Fruit fly (Drosophila melanogaster) whole organism, embryonic: ENCODE results near the gene Kmn2.

Experiments used
- Bgb ChIP-seq: fragments of 200-800 bp; sonication (Bioruptor generic); IDR thresholded peaks from 2 replicates; pipeline ENCODE4 v1.3.6; 2022; ENCODE audit warnings: missing biosample characterization, missing genetic modification characterization; ENCODE audit not compliant: partially characterized antibody
- CG11247 ChIP-seq: fragments of 200-800 bp; sonication (Bioruptor generic); IDR thresholded peaks from 2 replicates; pipeline ENCODE4 v1.3.6; 2022; ENCODE audit warnings: missing biosample characterization, missing genetic modification characterization
- CG1233 ChIP-seq: fragments of 200-800 bp; sonication (Bioruptor generic); optimal IDR thresholded peaks from 4 replicates; lab custom pipeline; 2018; ENCODE audit warnings: missing biosample characterization, mild to moderate bottlenecking, missing genetic modification characterization
- CG12391 ChIP-seq: fragments of 200-800 bp; sonication (Bioruptor generic); optimal IDR thresholded peaks from 3 replicates; lab custom pipeline; 2018; ENCODE audit warnings: missing biosample characterization, mild to moderate bottlenecking, missing genetic modification characterization, moderate library complexity
- CG14860 ChIP-seq: fragments of 200-800 bp; sonication (Bioruptor generic); IDR thresholded peaks from 3 replicates; pipeline ENCODE4 v1.3.6; 2022; ENCODE audit warnings: missing biosample characterization, missing genetic modification characterization; ENCODE audit not compliant: partially characterized antibody
- CG15696 ChIP-seq: fragments of 200-800 bp; sonication (Bioruptor generic); optimal IDR thresholded peaks from 2 replicates; lab custom pipeline; 2019; ENCODE audit warnings: missing biosample characterization, mild to moderate bottlenecking, missing genetic modification characterization, moderate library complexity
- CG17829 ChIP-seq: fragments of 200-800 bp; optimal IDR thresholded peaks from 2 replicates; lab custom pipeline; 2019; ENCODE audit warnings: missing biosample characterization, mild to moderate bottlenecking, missing genetic modification characterization, moderate library complexity
- CG31365 ChIP-seq: fragments of 200-800 bp; sonication (Bioruptor generic); optimal IDR thresholded peaks from 2 replicates; lab custom pipeline; 2018; ENCODE audit warnings: missing biosample characterization, mild to moderate bottlenecking, missing genetic modification characterization
- CG3163 ChIP-seq: fragments of 200-800 bp; sonication (Bioruptor generic); optimal IDR thresholded peaks from 3 replicates; lab custom pipeline; 2016; ENCODE audit warnings: missing biosample characterization, missing genetic modification characterization
- CG34224 ChIP-seq: fragments of 200-800 bp; sonication (Bioruptor generic); IDR thresholded peaks from 3 replicates; pipeline ENCODE4 v1.3.6; 2022; ENCODE audit warnings: missing biosample characterization, missing genetic modification characterization; ENCODE audit not compliant: partially characterized antibody
- CG34376 ChIP-seq: fragments of 200-800 bp; sonication (Bioruptor generic); optimal IDR thresholded peaks from 2 replicates; lab custom pipeline; 2018; ENCODE audit warnings: missing biosample characterization, mild to moderate bottlenecking, missing genetic modification characterization
- CG6654 ChIP-seq: fragments of 200-800 bp; sonication (Bioruptor generic); optimal IDR thresholded peaks from 2 replicates; lab custom pipeline; 2017; ENCODE audit warnings: missing biosample characterization, mild to moderate bottlenecking, missing genetic modification characterization
- CG8089 ChIP-seq: fragments of 200-800 bp; sonication (Bioruptor generic); optimal IDR thresholded peaks from 3 replicates; lab custom pipeline; 2016; ENCODE audit warnings: missing biosample characterization, missing genetic modification characterization
- CG8765 ChIP-seq: fragments of 200-800 bp; sonication (Bioruptor generic); IDR thresholded peaks from 2 replicates; pipeline ENCODE4 v1.3.6; 2022; ENCODE audit warnings: missing biosample characterization, missing genetic modification characterization
- CG9817 ChIP-seq: fragments of 200-800 bp; sonication (Bioruptor generic); optimal IDR thresholded peaks from 2 replicates; lab custom pipeline; 2018; ENCODE audit warnings: missing biosample characterization, mild to moderate bottlenecking, missing genetic modification characterization, moderate library complexity
- CHES-1-like ChIP-seq: fragments of 200-800 bp; sonication (Bioruptor generic); optimal IDR thresholded peaks from 2 replicates; lab custom pipeline; 2016; ENCODE audit warnings: missing biosample characterization, missing genetic modification characterization
- D ChIP-seq, 2 experiments: fragments of 200-800 bp in 1 of 2; fragments of >200 bp in 1 of 2; sonication (Bioruptor generic) in 1 of 2; optimal IDR thresholded peaks; 2 replicates in 1 of 2; 3 replicates in 1 of 2; lab custom pipeline; 2017; ENCODE audit warnings: mild to moderate bottlenecking in 1 of 2, missing biosample characterization in 1 of 2, missing genetic modification characterization in 1 of 2, missing genetic modification reagents in 1 of 2
- Dfd ChIP-seq, 2 experiments: fragments of >200 bp; optimal IDR thresholded peaks; 2 replicates each; lab custom pipeline; 2017; ENCODE audit warnings: missing biosample characterization in 2 of 2, missing genetic modification characterization in 2 of 2
- Dp ChIP-seq: fragments of 200-800 bp; sonication (Bioruptor generic); optimal IDR thresholded peaks from 2 replicates; lab custom pipeline; 2018; ENCODE audit warnings: missing biosample characterization, mild to moderate bottlenecking, missing genetic modification characterization, moderate library complexity
- E2f2 ChIP-seq: fragments of 200-800 bp; sonication (Bioruptor generic); IDR thresholded peaks from 2 replicates; pipeline ENCODE4 v1.3.6; 2022; ENCODE audit warnings: missing biosample characterization, missing genetic modification characterization
- Fer1 ChIP-seq: fragments of 200-800 bp; sonication (Bioruptor generic); optimal IDR thresholded peaks from 2 replicates; lab custom pipeline; 2017; ENCODE audit warnings: missing biosample characterization, mild to moderate bottlenecking, missing genetic modification characterization
- HHEX ChIP-seq: fragments of 200-800 bp; sonication (Bioruptor generic); optimal IDR thresholded peaks from 3 replicates; lab custom pipeline; 2017; ENCODE audit warnings: missing biosample characterization, mild to moderate bottlenecking, missing genetic modification characterization, missing genetic modification reagents
- HmgZ ChIP-seq: fragments of 200-800 bp; sonication (Bioruptor generic); optimal IDR thresholded peaks from 2 replicates; lab custom pipeline; 2018; ENCODE audit warnings: missing biosample characterization, mild to moderate bottlenecking, missing genetic modification characterization
- MBD-R2 ChIP-seq: fragments of 200-800 bp; sonication (Bioruptor generic); IDR thresholded peaks from 2 replicates; pipeline ENCODE4 v1.3.6; 2022; ENCODE audit warnings: missing biosample characterization, missing genetic modification characterization
- Mad ChIP-seq: fragments of 200-800 bp; sonication (Bioruptor generic); optimal IDR thresholded peaks from 2 replicates; lab custom pipeline; 2016; ENCODE audit warnings: missing biosample characterization, missing genetic modification characterization
- NC2α ChIP-seq: fragments of 200-800 bp; sonication (Bioruptor generic); optimal IDR thresholded peaks from 2 replicates; lab custom pipeline; 2016; ENCODE audit warnings: missing biosample characterization, missing genetic modification characterization
- Opbp ChIP-seq: fragments of 200-800 bp; sonication (Bioruptor generic); IDR thresholded peaks from 3 replicates; pipeline ENCODE4 v1.3.6; 2022; ENCODE audit warnings: missing biosample characterization, missing genetic modification characterization; ENCODE audit not compliant: partially characterized antibody
- Sry-β ChIP-seq: fragments of 200-800 bp; sonication (Bioruptor generic); optimal IDR thresholded peaks from 2 replicates; lab custom pipeline; 2018; ENCODE audit warnings: missing biosample characterization, mild to moderate bottlenecking, missing genetic modification characterization, moderate library complexity
- Sry-δ ChIP-seq: fragments of 200-800 bp; sonication (Bioruptor generic); optimal IDR thresholded peaks from 2 replicates; lab custom pipeline; 2016; ENCODE audit warnings: missing biosample characterization, missing genetic modification characterization
- Stat92E ChIP-seq, 3 experiments: fragments of >200 bp in 2 of 3; fragments of 200-800 bp in 1 of 3; sonication (Bioruptor generic) in 1 of 3; optimal IDR thresholded peaks; 2 replicates each; lab custom pipeline; 2017 to 2019; ENCODE audit warnings: missing biosample characterization in 3 of 3, missing genetic modification characterization in 3 of 3, mild to moderate bottlenecking in 1 of 3, moderate library complexity in 1 of 3
- Xbp1 ChIP-seq: fragments of 200-800 bp; sonication (Bioruptor generic); optimal IDR thresholded peaks from 3 replicates; lab custom pipeline; 2016; ENCODE audit warnings: missing biosample characterization, mild to moderate bottlenecking, missing genetic modification characterization
- Xrp1 ChIP-seq: fragments of 200-800 bp; sonication (Bioruptor generic); IDR thresholded peaks from 2 replicates; pipeline ENCODE4 v1.3.6; 2022; ENCODE audit warnings: missing biosample characterization, missing genetic modification characterization
- YL-1 ChIP-seq: fragments of 200-800 bp; sonication (Bioruptor generic); optimal IDR thresholded peaks from 3 replicates; lab custom pipeline; 2017; ENCODE audit warnings: missing biosample characterization, mild to moderate bottlenecking, missing genetic modification characterization
- amos ChIP-seq: fragments of 200-800 bp; sonication (Bioruptor generic); IDR thresholded peaks from 2 replicates; pipeline ENCODE4 v1.3.6; 2022; ENCODE audit warnings: missing biosample characterization, missing genetic modification characterization; ENCODE audit not compliant: partially characterized antibody
- ato ChIP-seq: fragments of 200-800 bp; sonication (Bioruptor generic); IDR thresholded peaks from 2 replicates; pipeline ENCODE4 v1.3.6; 2022; ENCODE audit warnings: missing biosample characterization, missing genetic modification characterization; ENCODE audit not compliant: partially characterized antibody
- cg ChIP-seq: fragments of 200-800 bp; sonication (Bioruptor generic); optimal IDR thresholded peaks from 3 replicates; lab custom pipeline; 2019; ENCODE audit warnings: missing biosample characterization, mild to moderate bottlenecking, missing genetic modification characterization, moderate library complexity
- crp ChIP-seq, 2 experiments: fragments of 200-800 bp; sonication (Bioruptor generic); optimal IDR thresholded peaks; 2 replicates in 1 of 2; 3 replicates in 1 of 2; lab custom pipeline; 2017; ENCODE audit warnings: missing biosample characterization in 2 of 2, missing genetic modification characterization in 2 of 2, mild to moderate bottlenecking in 1 of 2, moderate library complexity in 1 of 2
- ftz-f1 ChIP-seq: fragments of 200-800 bp; sonication (Bioruptor generic); optimal IDR thresholded peaks from 2 replicates; lab custom pipeline; 2016; ENCODE audit warnings: missing biosample characterization, missing genetic modification characterization
- grau ChIP-seq: fragments of 200-800 bp; optimal IDR thresholded peaks from 3 replicates; lab custom pipeline; 2019; ENCODE audit warnings: missing biosample characterization, mild to moderate bottlenecking, missing genetic modification characterization, moderate library complexity
- klu ChIP-seq: fragments of 200-800 bp; sonication (Bioruptor generic); IDR thresholded peaks from 2 replicates; pipeline ENCODE4 v1.3.6; 2022; ENCODE audit warnings: missing biosample characterization, missing genetic modification characterization
- pita ChIP-seq: fragments of 200-800 bp; sonication (Bioruptor generic); optimal IDR thresholded peaks from 2 replicates; lab custom pipeline; 2017; ENCODE audit warnings: missing biosample characterization, mild to moderate bottlenecking, missing genetic modification characterization
- pum ChIP-seq: fragments of 200-800 bp; sonication (Bioruptor generic); optimal IDR thresholded peaks from 2 replicates; lab custom pipeline; 2016; ENCODE audit warnings: missing biosample characterization, missing genetic modification characterization
- ro ChIP-seq: fragments of 200-800 bp; sonication (Bioruptor generic); IDR thresholded peaks from 2 replicates; pipeline ENCODE4 v1.3.6; 2022; ENCODE audit warnings: missing biosample characterization, missing genetic modification characterization
- scrt ChIP-seq: fragments of 200-800 bp; sonication (Bioruptor generic); optimal IDR thresholded peaks from 2 replicates; lab custom pipeline; 2018; ENCODE audit warnings: missing biosample characterization, mild to moderate bottlenecking, missing genetic modification characterization, moderate library complexity
- sens ChIP-seq: fragments of 200-800 bp; sonication (Bioruptor generic); peaks from one replicate; lab custom pipeline; 2016; ENCODE audit warnings: missing biosample characterization, missing genetic modification characterization
- twi ChIP-seq: fragments of 200-800 bp; optimal IDR thresholded peaks from 2 replicates; lab custom pipeline; 2019; ENCODE audit warnings: missing biosample characterization, mild to moderate bottlenecking, missing genetic modification characterization, moderate library complexity
- unc-4 ChIP-seq: fragments of 200-800 bp; sonication (Bioruptor generic); IDR thresholded peaks from 2 replicates; pipeline ENCODE4 v1.3.6; 2022; ENCODE audit warnings: missing biosample characterization, missing genetic modification characterization; ENCODE audit not compliant: partially characterized antibody

Gene Kmn2

DNA sequence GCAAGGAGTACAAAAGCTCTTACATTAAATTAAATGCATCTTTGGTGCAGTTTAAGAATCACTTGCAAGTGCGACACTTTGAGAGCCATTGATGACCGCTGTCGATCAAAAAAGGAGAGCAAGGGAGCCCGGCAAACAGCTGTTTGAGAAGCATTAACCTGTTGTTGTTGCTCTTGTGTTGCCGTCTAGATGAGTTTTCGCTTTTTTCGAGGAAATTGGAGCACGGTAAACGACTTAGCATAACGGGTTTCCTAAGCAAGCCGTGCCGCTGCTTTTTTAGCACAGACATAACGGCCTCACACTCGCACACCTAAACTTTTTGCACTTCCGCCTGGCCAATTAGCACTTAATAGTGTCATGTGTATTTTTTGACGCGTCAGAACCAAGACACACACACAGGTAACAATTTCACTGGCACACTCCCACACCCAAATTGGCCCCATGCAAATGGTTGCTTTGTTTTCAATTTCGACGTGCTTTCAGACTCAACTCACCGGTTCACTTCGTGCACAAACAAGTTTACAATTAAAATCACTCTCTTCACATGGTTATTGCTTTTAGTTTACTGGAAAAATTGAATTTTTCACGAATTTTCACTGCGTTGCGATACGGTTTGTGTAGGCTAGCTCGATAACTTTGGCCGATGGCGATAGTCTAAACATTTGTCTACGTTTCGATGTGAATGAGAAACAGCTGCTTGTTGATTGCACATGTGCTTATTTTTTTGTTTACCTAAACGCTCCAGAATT lies 29.2 kb upstream of the Kmn2 start, which contains the start of the genes CG10903 and CG2747:
Gene CG10903 (plus strand): TSS at position 261 of the 749 bp plus-strand sequence.
Gene CG2747 (minus strand): TSS at position 640 of the 749 bp plus-strand sequence.
- TF ChIP-seq Bgb (peak; percentile 74), Dfd (GFP tag; optimal IDR thresholded peaks at IDR 0.05; lab: Kevin White, UChicago) (no peak), ftz-f1 (peak; percentile 24), sens (GFP tag; lab: Kevin White, UChicago) (peak; percentile 67), Mad (GFP tag; lab: Kevin White, UChicago) (no peak), HmgZ (peak; percentile 39), CG14860 (0 out of 3 replicates have a peak, but pooled peaks have one; percentile 38), amos (peak; percentile 75), CG8765 (GFP tag; lab: Robert Waterston, UW) (no peak), HHEX (GFP tag; lab: Kevin White, UChicago) (no peak), CG1233 (GFP tag; lab: Kevin White, UChicago) (peak; percentile 3), Dp (GFP tag; lab: Kevin White, UChicago) (peak; percentile 0), CG6654 (GFP tag; lab: Kevin White, UChicago) (peak; percentile 97), Sry-δ (GFP tag; lab: Kevin White, UChicago) (peak; percentile 58), E2f2 (GFP tag; lab: Robert Waterston, UW) (peak; percentile 14; the same call in 1 of the 2 replicates), Xbp1 (GFP tag; lab: Kevin White, UChicago) (no peak), CG12391 (tag; lab: Kevin White, UChicago) (no peak), Sry-β (GFP tag; lab: Kevin White, UChicago) (peak; percentile 8), Fer1 (GFP tag; lab: Kevin White, UChicago) (peak; percentile 25), CG31365 (tag; lab: Kevin White, UChicago) (no peak), crp (GFP tag; optimal IDR thresholded peaks at IDR 0.05; lab: Kevin White, UChicago) (peak; percentile 66 to 94), CG9817 (tag; lab: Kevin White, UChicago) (no peak), pum (GFP tag; lab: Kevin White, UChicago) (no peak), scrt (GFP tag; lab: Kevin White, UChicago) (peak; percentile 81), klu (GFP tag; lab: Robert Waterston, UW) (peak; percentile 40; the same call in 1 of the 2 replicates), CG8089 (GFP tag; lab: Kevin White, UChicago) (no peak), CG11247 (GFP tag; lab: Robert Waterston, UW) (no peak), CG34376 (GFP tag; lab: Kevin White, UChicago) (peak; percentile 49), CG34224 (GFP tag; lab: Robert Waterston, UW) (peak; percentile 62), cg (peak; percentile 80), CG3163 (GFP tag; lab: Kevin White, UChicago) (no peak), unc-4 (GFP tag; lab: Robert Waterston, UW) (peak; percentile 69; the same call in 1 of the 2 replicates), grau (tag; lab: Kevin White, UChicago) (peak; percentile 9), Stat92E (GFP tag; optimal IDR thresholded peaks at IDR 0.05; lab: Kevin White, UChicago) (peak in 1 of 3 experiments; percentile 10), Xrp1 (no peak), ato (GFP tag; lab: Robert Waterston, UW) (peak; percentile 46; the same call in 1 of the 2 replicates), YL-1 (GFP tag; lab: Kevin White, UChicago) (peak; percentile 79), MBD-R2 (GFP tag; lab: Robert Waterston, UW) (peak; percentile 70), CG15696 (no peak), NC2α (GFP tag; lab: Kevin White, UChicago) (no peak), Opbp (GFP tag; lab: Robert Waterston, UW) (peak; percentile 59; the same call in 1 of the 3 replicates), ro (GFP tag; lab: Robert Waterston, UW) (no peak), CHES-1-like (peak; percentile 44), twi (peak; percentile 45), pita (GFP tag; lab: Kevin White, UChicago) (no peak), CG17829 (tag; lab: Kevin White, UChicago) (peak; percentile 17), D (optimal IDR thresholded peaks at IDR 0.05; lab: Kevin White, UChicago) (peak; percentile 29), D (GFP tag; optimal IDR thresholded peaks at IDR 0.05; lab: Kevin White, UChicago) (no peak)
